Worm (Caenorhabditis elegans): Measurements from ENCODE around the gene dna-2.

DNA sequence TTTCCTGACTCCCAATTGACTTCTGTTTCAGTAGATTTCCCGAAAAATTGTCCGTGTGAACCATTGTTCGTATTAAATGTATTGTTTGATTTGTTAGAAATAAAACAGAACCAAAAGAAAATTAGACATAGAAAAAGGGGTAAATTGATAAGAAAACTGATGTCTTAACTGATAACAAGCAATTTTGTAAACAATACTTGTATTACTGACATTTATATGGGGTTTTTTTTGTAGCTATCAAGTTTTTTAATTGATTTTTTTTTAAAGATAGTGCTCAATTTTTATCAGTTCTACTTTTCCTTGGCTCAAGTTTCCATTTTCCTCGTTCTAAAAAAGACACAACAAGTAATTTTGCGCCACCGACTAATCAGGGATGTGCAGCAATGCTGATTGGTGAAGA, 19.0 kb downstream of the dna-2 start:
- TF ChIP-seq dpl-1 (GFP tag; optimal IDR thresholded peaks at IDR 0.05), result no peak
- TF ChIP-seq ceh-82 (tag; optimal IDR thresholded peaks at IDR 0.05), result no peak
- TF ChIP-seq rnt-1 (tag; optimal IDR thresholded peaks at IDR 0.05), result no peak
- TF ChIP-seq ceh-88 (GFP tag; IDR thresholded peaks at IDR 0.05), result no peak
- no peak for TF ChIP-seq ztf-11 (tag; optimal IDR thresholded peaks at IDR 0.05)
- TF ChIP-seq mdl-1 (tag; optimal IDR thresholded peaks at IDR 0.05), result no peak
- no peak for TF ChIP-seq hlh-17 (GFP tag; optimal IDR thresholded peaks at IDR 0.05; ENCODE audit: borderline replicate concordance)
- TF ChIP-seq unc-86 (tag; optimal IDR thresholded peaks at IDR 0.05), result no peak
- no peak for TF ChIP-seq nhr-28 (tag; optimal IDR thresholded peaks at IDR 0.05)
- no peak for TF ChIP-seq nhr-12 (tag; optimal IDR thresholded peaks at IDR 0.05)
- no peak for TF ChIP-seq zag-1 (tag; optimal IDR thresholded peaks at IDR 0.05)
- TF ChIP-seq xbp-1 (tag; optimal IDR thresholded peaks at IDR 0.05), result no peak
- no peak for TF ChIP-seq nhr-76 (tag; optimal IDR thresholded peaks at IDR 0.05)
- TF ChIP-seq lin-15B (tag; optimal IDR thresholded peaks at IDR 0.05), result no peak

All from whole organism, L1 larva.